Fruit fly (Drosophila melanogaster) Kc167 (cell line): Measurements from ENCODE around the gene RpL17.

Experiments used
- Sin3A ChIP-seq: fragments of >200 bp; optimal IDR thresholded peaks from 2 replicates; lab custom pipeline; 2018; ENCODE audit warnings: missing external identifiers
- h ChIP-seq: fragments of >200 bp; optimal IDR thresholded peaks from 3 replicates; lab custom pipeline; 2018; ENCODE audit warnings: missing external identifiers

DNA sequence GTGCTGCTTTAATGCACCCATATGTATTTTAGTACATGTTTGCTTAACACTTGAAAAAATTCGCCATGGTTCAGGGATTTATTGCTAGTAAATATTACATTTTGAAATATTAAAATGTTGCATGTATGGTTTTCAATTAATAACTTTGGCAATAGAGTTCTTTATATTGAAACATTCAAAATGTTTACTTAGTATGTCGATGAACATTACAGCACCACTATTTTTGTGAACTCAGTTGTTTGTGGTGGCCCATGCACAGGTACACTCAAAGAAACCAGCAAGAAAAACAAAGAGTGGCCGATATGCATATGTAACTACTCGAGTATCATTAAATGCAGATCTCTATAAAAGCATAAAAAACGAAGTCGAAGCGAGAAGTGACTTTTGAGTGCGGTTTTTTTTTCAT, 42.0 kb downstream of the RpL17 start:
- TF ChIP-seq Sin3A (no peak), h (no peak)
